Fruit fly (Drosophila melanogaster): ENCODE measurements around the gene Wwox.

The Wwox gene

DNA sequence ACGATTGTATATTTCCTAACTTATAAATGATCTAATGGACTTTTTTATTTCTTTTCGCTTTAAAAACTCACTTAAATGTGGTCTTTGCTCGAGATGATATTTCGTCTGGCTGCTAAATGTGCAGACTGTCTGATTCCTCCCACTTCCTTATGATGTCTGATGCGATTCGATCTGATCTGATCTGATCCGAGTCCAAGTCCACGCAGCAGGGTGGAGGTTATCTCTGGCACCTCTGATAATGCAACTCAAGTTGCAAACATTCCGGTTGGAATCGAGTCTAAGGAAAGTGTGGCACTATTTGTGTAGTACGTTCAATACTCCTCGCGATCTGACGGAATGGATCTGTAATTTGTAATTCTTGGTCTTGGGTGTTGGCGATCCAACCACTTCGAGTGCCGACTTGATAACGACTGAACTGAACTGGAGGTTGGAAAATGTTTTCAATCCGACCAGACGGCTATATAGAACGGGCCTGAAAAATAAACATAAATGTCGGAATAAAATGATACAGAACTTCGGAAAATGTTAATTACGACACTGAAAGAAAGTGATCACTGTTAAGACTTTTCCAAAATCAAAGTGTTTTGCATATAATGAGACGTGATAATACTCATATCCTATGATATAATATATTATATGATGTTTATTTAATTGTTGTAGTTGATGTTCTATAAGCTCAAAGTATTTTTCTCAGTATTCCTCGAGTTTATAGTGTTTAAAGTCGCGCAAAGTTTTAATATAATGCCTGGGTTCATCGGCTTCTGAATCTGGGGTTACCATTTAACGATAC is 6.6 kb downstream of the Wwox start:
- no peak for TF ChIP-seq psq (optimal IDR thresholded peaks at IDR 0.05)
- TF ChIP-seq EcR (GFP tag; optimal IDR thresholded peaks at IDR 0.05): no peak
- TF ChIP-seq usp (GFP tag; optimal IDR thresholded peaks at IDR 0.05): no peak
- no peak for TF ChIP-seq pan (optimal IDR thresholded peaks at IDR 0.05)
- TF ChIP-seq Dll (optimal IDR thresholded peaks at IDR 0.05): no peak
- no peak for TF ChIP-seq CG8478 (optimal IDR thresholded peaks at IDR 0.05)

DNA sequence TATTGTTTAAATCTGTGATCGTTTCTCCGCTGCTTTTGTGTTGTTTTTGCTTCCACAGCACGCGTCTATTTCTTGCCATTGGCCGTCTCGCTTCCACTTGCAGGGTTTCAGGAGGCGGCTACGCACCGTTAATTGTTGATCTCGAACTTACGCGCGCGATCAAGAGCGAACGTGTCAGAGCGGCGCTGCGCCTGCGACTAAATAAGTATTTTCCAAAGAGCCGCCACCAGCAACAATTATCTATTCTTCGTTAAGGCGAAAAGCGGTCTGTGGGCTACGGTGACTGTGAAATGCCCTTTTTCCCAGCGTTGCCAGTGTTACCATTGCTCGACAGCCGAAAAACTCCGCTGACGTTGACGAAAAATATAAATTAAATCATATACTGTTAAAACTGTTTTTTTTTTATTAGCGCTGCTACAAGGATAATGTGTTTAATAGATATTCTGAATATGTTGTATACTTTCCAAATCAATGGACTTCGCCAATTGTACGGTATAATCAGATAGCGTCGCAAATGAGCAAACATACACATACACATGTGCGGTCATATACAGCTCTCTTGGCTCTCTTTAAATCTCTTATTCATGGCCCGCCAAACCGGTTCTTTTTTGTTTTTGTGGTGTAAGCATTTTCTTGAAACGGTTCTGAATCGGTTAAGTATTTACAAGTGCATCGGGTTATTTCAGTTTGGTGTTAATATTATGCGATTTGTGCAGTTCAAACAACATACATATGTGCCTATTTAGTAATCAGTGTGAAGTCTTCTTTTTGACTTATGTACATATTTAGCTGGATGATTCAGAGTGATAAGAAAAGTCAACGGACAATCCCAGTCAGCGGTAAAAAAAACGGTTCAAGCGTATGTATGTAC is 9.9 kb downstream of the Wwox start, which contains the start of gene pes:
Gene pes, minus strand, starts transcription at position 201 of the 871 bp plus-strand sequence.
- TF ChIP-seq pan (optimal IDR thresholded peaks at IDR 0.05) (no peak), EcR (GFP tag; optimal IDR thresholded peaks at IDR 0.05) (no peak), Dll (optimal IDR thresholded peaks at IDR 0.05) (no peak), psq (optimal IDR thresholded peaks at IDR 0.05) (no peak), usp (GFP tag; optimal IDR thresholded peaks at IDR 0.05) (no peak), CG8478 (optimal IDR thresholded peaks at IDR 0.05) (no peak)

DNA sequence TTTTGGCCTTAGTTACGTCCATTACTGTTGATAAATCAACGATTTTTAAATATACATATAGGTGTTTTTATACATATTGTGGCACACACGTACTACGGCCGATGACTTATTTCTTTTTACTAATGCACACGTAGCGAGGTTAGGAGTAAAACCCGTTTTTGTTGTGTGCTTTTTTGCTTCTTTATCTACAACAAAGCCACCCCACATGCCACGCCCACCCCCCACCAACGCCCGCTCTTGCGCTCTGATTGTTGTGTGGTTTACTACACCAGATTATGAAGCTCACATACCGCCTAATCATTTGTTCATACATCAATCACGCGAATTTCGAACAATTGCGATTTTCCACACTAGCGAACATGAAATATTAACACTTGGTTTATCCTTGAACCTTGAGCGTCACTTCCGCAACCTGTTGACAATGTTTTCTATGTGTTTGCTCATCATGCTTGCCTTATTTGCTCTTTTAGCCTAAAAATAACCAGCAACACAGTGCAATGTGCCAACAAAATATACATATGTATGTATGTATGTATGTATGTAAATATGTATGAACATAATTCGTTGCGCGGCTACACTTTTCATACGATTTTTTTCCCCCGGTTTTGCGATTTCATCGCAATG is 10.9 kb downstream of the Wwox start:
- no peak for TF ChIP-seq EcR (GFP tag; optimal IDR thresholded peaks at IDR 0.05)
- no peak for TF ChIP-seq pan (optimal IDR thresholded peaks at IDR 0.05)
- no peak for TF ChIP-seq CG8478 (optimal IDR thresholded peaks at IDR 0.05)
- no peak for TF ChIP-seq psq (optimal IDR thresholded peaks at IDR 0.05)
- TF ChIP-seq usp (GFP tag; optimal IDR thresholded peaks at IDR 0.05): no peak
- TF ChIP-seq Dll (optimal IDR thresholded peaks at IDR 0.05): no peak

DNA sequence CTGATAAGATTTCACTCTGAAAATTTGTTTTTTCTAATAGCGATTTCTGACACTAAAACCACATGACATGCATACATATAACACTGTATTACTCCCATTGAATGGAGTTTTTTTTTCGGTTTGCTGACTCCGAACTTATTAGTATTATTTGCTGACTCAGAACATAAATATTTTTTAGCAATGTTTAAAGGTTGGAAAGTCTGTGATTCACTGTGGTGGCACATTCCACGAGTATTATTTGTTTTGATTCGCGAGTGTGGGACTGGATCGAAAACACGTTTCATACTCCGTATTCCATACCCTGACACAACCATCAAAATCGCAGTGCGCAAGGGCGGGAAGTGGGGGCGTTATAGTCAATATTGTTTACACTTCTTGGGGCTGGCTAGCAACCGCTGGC is 11.4 kb downstream of the Wwox start:
- TF ChIP-seq usp (GFP tag; optimal IDR thresholded peaks at IDR 0.05) (no peak), pan (optimal IDR thresholded peaks at IDR 0.05) (no peak), psq (optimal IDR thresholded peaks at IDR 0.05) (no peak), EcR (GFP tag; optimal IDR thresholded peaks at IDR 0.05) (no peak), CG8478 (optimal IDR thresholded peaks at IDR 0.05) (no peak), Dll (optimal IDR thresholded peaks at IDR 0.05) (no peak)

DNA sequence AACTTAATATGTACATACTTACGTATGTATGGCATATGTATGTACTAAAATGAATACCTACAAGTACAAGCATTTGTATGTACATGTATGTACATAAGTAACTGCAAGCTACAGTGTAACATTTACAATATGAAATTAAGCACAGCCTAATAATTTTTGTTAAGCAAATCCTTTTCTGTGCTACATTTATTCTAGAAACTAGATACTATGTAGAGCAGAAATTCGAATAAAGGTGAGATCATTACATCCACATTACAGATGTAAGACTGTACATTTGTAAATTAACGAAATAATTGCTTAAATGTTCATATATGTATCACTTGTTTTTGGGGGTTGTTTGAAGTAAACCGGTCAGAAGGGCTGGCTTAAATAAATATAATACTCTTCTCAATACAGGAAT is 12.1 kb downstream of the Wwox start:
- TF ChIP-seq usp (GFP tag; optimal IDR thresholded peaks at IDR 0.05): no peak
- TF ChIP-seq pan (optimal IDR thresholded peaks at IDR 0.05): no peak
- no peak for TF ChIP-seq psq (optimal IDR thresholded peaks at IDR 0.05)
- TF ChIP-seq CG8478 (optimal IDR thresholded peaks at IDR 0.05): no peak
- TF ChIP-seq Dll (optimal IDR thresholded peaks at IDR 0.05): no peak

DNA sequence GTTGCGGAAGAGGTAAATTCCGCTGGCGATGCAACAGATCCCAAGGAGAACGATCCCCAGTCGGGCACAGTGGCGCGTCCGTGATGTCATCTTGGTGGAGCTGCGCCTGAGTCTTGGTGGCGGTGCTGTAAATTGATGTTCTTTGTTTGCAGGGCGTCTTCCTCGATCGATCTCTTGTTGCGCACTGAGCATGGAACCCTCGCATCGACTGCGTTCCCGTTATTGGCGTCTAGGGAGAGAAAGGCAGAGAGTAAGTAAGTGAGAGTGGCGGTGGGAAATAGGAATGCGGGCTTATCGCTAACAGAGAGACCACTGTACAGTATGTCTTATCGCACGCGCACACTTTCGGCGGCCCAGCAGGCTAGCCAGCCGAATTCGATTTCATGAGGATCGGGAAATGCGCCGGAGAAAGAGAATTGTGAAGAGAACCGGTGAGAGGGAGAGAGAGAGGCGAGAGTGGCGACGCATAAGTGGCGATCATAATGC is 12.7 kb downstream of the Wwox start:
- TF ChIP-seq Dll (optimal IDR thresholded peaks at IDR 0.05) (peak; percentile 93), pan (optimal IDR thresholded peaks at IDR 0.05) (no peak)

DNA sequence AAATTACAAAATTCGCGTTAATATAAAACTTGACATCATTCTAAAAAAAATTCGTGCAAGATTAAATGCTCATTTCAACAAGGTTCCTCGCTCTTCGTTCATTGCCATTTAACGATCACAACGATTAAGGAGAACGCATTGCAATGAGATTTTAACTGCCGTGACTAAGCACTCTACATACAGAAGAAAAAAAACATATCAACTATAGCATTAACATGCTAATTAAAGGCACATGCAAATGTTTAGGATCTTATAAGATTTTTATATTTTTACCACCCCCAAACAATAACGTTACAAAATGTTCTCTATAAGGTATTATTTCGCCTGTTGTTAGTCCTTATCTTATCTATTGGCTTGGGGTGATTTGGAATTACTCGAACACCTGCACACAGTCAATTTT is 13.4 kb downstream of the Wwox start:
- TF ChIP-seq Dll (optimal IDR thresholded peaks at IDR 0.05): no peak
- TF ChIP-seq EcR (GFP tag; optimal IDR thresholded peaks at IDR 0.05): no peak
- TF ChIP-seq CG8478 (optimal IDR thresholded peaks at IDR 0.05): no peak
- no peak for TF ChIP-seq usp (GFP tag; optimal IDR thresholded peaks at IDR 0.05)
- TF ChIP-seq psq (optimal IDR thresholded peaks at IDR 0.05): no peak

DNA sequence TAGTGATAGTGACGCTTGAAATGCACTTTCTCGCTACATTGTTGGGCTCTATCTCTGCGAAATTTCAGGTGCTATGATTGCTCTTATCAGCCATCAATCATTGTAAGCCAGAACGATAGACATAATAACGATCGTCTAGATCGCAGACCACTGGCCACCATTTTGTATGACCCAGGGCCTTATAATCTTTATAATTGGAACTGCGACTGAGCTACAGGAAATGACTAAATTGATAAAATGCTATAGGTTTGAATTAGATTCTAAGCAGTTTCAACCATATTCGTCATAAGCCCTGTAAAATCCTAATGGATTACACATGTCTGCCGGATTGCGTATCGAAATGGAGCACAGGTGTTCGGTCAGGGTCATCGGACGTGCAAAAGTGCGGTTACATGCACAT is 14.2 kb downstream of the Wwox start:
- no peak for TF ChIP-seq usp (GFP tag; optimal IDR thresholded peaks at IDR 0.05)
- TF ChIP-seq CG8478 (optimal IDR thresholded peaks at IDR 0.05): no peak
- no peak for TF ChIP-seq EcR (GFP tag; optimal IDR thresholded peaks at IDR 0.05)
- no peak for TF ChIP-seq Dll (optimal IDR thresholded peaks at IDR 0.05)
- no peak for TF ChIP-seq pan (optimal IDR thresholded peaks at IDR 0.05)
- no peak for TF ChIP-seq psq (optimal IDR thresholded peaks at IDR 0.05)

DNA sequence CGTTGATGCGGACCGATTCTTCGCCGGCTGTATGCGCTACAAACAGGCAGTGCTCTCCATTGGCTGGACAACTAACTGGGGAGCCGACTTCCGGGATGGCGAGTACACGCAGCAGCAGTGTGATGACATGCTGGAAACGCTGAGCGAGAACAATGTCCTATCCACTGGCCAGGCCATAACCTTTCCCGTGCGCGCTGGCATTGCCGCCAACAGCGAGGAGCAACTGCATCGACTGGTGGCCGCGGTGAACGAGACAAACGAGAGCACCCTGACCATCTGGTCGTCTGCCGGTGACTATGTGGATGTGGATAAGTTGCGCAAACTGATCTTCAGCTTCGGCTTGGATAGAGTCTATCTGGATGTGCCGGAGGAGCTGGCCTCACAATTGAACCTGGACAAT is 17.9 kb downstream of the Wwox start:
- TF ChIP-seq CG8478 (optimal IDR thresholded peaks at IDR 0.05): no peak
- no peak for TF ChIP-seq pan (optimal IDR thresholded peaks at IDR 0.05)
- no peak for TF ChIP-seq psq (optimal IDR thresholded peaks at IDR 0.05)
- no peak for TF ChIP-seq EcR (GFP tag; optimal IDR thresholded peaks at IDR 0.05)
- TF ChIP-seq Dll (optimal IDR thresholded peaks at IDR 0.05): no peak
- no peak for TF ChIP-seq usp (GFP tag; optimal IDR thresholded peaks at IDR 0.05)

DNA sequence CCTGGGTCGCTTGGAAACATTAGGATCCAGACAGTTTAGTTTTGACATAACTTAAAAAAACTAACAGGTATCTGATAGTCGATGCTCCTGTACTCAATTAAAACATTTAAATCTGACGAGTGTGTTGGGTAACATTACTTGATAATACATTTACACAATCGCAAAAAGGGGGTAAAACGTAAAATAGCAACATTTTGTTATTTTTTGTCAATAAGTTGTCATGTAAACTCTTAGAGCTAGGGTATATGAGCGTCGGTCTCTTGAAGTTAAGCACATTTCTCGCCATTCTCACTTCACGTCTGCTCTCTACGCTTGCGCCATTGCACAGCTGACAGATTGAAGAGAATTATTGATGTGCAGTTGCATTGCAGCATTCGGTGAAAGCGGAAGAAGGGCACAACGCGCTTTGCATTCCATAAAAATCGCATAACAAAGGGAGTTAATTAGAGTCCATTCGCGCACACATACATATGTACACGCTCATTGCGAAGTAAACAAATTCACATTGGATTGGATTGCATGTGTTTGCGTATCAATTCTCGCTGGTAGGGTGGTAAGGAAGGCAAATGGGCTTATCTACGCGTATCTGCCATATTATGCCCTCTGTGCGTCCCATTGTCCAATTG is 19.1 kb downstream of the Wwox start:
- TF ChIP-seq EcR (GFP tag; optimal IDR thresholded peaks at IDR 0.05) (no peak), psq (optimal IDR thresholded peaks at IDR 0.05) (no peak), CG8478 (optimal IDR thresholded peaks at IDR 0.05) (no peak), usp (GFP tag; optimal IDR thresholded peaks at IDR 0.05) (no peak), pan (optimal IDR thresholded peaks at IDR 0.05) (no peak), Dll (optimal IDR thresholded peaks at IDR 0.05) (no peak)

DNA sequence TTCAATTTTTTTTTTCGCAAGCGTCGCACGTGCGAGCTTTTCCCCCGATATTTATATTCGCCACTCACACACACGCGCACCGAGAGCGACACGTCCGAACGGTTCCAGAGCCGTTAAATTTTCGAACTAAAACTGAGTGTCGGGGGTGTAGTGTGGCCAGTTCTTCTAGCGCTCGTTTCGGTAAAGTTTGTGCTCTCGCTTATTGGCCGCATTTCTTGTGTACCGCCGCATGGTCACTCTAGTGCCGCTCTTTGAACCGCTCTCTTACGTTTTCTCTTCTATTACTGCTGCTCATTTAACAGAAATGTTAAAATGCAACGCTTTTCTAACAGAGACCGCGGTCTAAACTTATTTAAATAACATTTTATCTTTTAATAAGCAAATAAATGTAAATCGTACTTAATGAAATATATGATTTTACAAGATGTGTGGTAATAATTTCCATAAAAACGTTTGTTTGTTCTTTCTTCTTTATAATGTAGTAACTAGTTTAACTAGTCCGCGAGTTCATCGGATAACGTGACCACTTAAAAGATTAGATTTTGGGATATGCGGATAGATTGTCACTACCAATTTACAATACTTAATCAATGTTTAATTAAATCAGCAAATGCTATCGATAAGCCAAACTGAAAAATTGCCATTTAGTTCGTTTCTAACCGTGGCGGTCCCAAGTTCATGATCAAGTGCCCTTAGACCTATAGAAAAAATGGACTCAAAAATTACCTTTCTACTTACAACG is 19.9 kb downstream of the Wwox start, which contains the start of gene Snoo:
Gene Snoo, minus strand, starts transcription at position 138 of the 742 bp plus-strand sequence.
- TF ChIP-seq psq (optimal IDR thresholded peaks at IDR 0.05): no peak
- TF ChIP-seq CG8478 (optimal IDR thresholded peaks at IDR 0.05): no peak
- no peak for TF ChIP-seq usp (GFP tag; optimal IDR thresholded peaks at IDR 0.05)
- TF ChIP-seq pan (optimal IDR thresholded peaks at IDR 0.05): no peak
- no peak for TF ChIP-seq Dll (optimal IDR thresholded peaks at IDR 0.05)
- TF ChIP-seq EcR (GFP tag; optimal IDR thresholded peaks at IDR 0.05): no peak
